Fruit fly (Drosophila melanogaster) whole organism, wandering third instar larva: Measurements from ENCODE around the gene Cubn2.
A peak's percentile ranks its signal among the peaks of the same experiment; 100 is the strongest.

Source experiments
- dsf ChIP-seq: sonication (Bioruptor generic); optimal IDR thresholded peaks from 2 replicates; lab custom pipeline; 2016; ENCODE audit warnings: missing biosample characterization, missing genetic modification characterization, borderline replicate concordance
- pan ChIP-seq: fragments of >200 bp; optimal IDR thresholded peaks from 2 replicates; lab custom pipeline; 2017
- rgr ChIP-seq: fragments of 200-800 bp; sonication (Bioruptor generic); optimal IDR thresholded peaks from 3 replicates; lab custom pipeline; 2016; ENCODE audit warnings: missing biosample characterization, mild to moderate bottlenecking, missing genetic modification characterization
- sage ChIP-seq: fragments of 200-800 bp; sonication (Bioruptor generic); optimal IDR thresholded peaks from 2 replicates; lab custom pipeline; 2016; ENCODE audit warnings: missing biosample characterization, mild to moderate bottlenecking, missing genetic modification characterization

dm6 chr3L:11819639-11820456 is 5.3 kb upstream of the Cubn2 start:
- TF ChIP-seq sage (peak; percentile 36), dsf (GFP tag; lab: Kevin White, UChicago) (no peak), rgr (GFP tag; lab: Kevin White, UChicago) (peak; percentile 21), pan (lab: Kevin White, UChicago) (no peak)
